Worm (Caenorhabditis elegans): ENCODE results near the gene fbxb-107.

Gene fbxb-107

ce11 chrII:2804949-2805348 lies 46.4 kb downstream of the fbxb-107 start (continued):
- TF ChIP-seq dve-1 (tag; optimal IDR thresholded peaks at IDR 0.05; ENCODE audit: insufficient read depth) (peak; percentile 79), F26F4.8 (GFP tag; conservative IDR thresholded peaks at IDR 0.05) (no peak), ztf-7 (tag; optimal IDR thresholded peaks at IDR 0.05) (no peak), gei-8 (GFP tag; optimal IDR thresholded peaks at IDR 0.05) (no peak), lin-39 (tag; optimal IDR thresholded peaks at IDR 0.05) (no peak), mdt-29 (GFP tag; IDR thresholded peaks at IDR 0.05) (no peak), daf-12 (tag; optimal IDR thresholded peaks at IDR 0.05) (no peak), Y5F2A.4 (GFP tag; optimal IDR thresholded peaks at IDR 0.05) (no peak), lin-13 (GFP tag; optimal IDR thresholded peaks at IDR 0.05) (no peak), vab-7 (GFP tag; IDR thresholded peaks at IDR 0.05) (no peak), php-3 (GFP tag; IDR thresholded peaks at IDR 0.05) (0 out of 2 replicates have a peak, but pooled peaks have one; percentile 15), hif-1 (tag; optimal IDR thresholded peaks at IDR 0.05) (no peak), unc-62 (GFP tag; optimal IDR thresholded peaks at IDR 0.05 in 1 of 2) (no peak), unc-62 (tag; optimal IDR thresholded peaks at IDR 0.05) (no peak), nhr-42 (GFP tag; IDR thresholded peaks at IDR 0.05) (no peak), dmd-9 (GFP tag; IDR thresholded peaks at IDR 0.05) (no peak), hlh-30 (tag; optimal IDR thresholded peaks at IDR 0.05; ENCODE audit: insufficient read depth) (peak; percentile 80), lir-3 (tag; optimal IDR thresholded peaks at IDR 0.05) (no peak), daf-8 (GFP tag; IDR thresholded peaks at IDR 0.05) (no peak), daf-16 (GFP tag; optimal IDR thresholded peaks at IDR 0.05) (no peak), daf-16 (tag; optimal IDR thresholded peaks at IDR 0.05) (no peak), F44E2.7 (GFP tag; IDR thresholded peaks at IDR 0.05) (no peak), unc-39 (tag; optimal IDR thresholded peaks at IDR 0.05) (no peak), nhr-77 (tag; optimal IDR thresholded peaks at IDR 0.05) (no peak), duxl-1 (tag; optimal IDR thresholded peaks at IDR 0.05; ENCODE audit: poor library complexity) (no peak), pqm-1 (tag; optimal IDR thresholded peaks at IDR 0.05) (no peak), sdz-12 (GFP tag; optimal IDR thresholded peaks at IDR 0.05) (no peak), ceh-62 (tag; optimal IDR thresholded peaks at IDR 0.05) (no peak), zfp-3 (GFP tag; conservative IDR thresholded peaks at IDR 0.05) (no peak), dmd-8 (GFP tag; IDR thresholded peaks at IDR 0.05) (no peak), lin-1 (GFP tag; IDR thresholded peaks at IDR 0.05) (0 out of 2 replicates have a peak, but pooled peaks have one; percentile 22), nhr-25 (tag; optimal IDR thresholded peaks at IDR 0.05; ENCODE audit: borderline replicate concordance, insufficient read depth) (no peak), mxl-3 (GFP tag; optimal IDR thresholded peaks at IDR 0.05) (no peak), snpc-4 (tag; optimal IDR thresholded peaks at IDR 0.05) (no peak), ctbp-1 (GFP tag; IDR thresholded peaks at IDR 0.05) (no peak), snpc-1.2 (GFP tag; IDR thresholded peaks at IDR 0.05) (no peak), arid-1 (GFP tag; conservative IDR thresholded peaks at IDR 0.05) (no peak)

- TF ChIP-seq nhr-28 (tag; optimal IDR thresholded peaks at IDR 0.05) = peak; percentile 12
- no peak for TF ChIP-seq T26A8.4 (GFP tag; IDR thresholded peaks at IDR 0.05)
Observed at ce11 chrII:2805566-2805965, 47.0 kb downstream of the fbxb-107 start.

ce11 chrII:2807674-2808206 lies 49.2 kb downstream of the fbxb-107 start, which contains the start of gene K12H6.12:
K12H6.12 (plus strand) TSS chrII:2808156.
- TF ChIP-seq aha-1 (tag) = peak; percentile 95
- peak; percentile 38 for TF ChIP-seq nhr-11 (tag; optimal IDR thresholded peaks at IDR 0.05)
- TF ChIP-seq lin-38 (GFP tag; IDR thresholded peaks at IDR 0.05) = no peak
- no peak for TF ChIP-seq mes-2 (tag; optimal IDR thresholded peaks at IDR 0.05; ENCODE audit: poor library complexity, severe bottlenecking)
- TF ChIP-seq unc-62 (GFP tag; optimal IDR thresholded peaks at IDR 0.05 in 1 of 2) = no peak
- TF ChIP-seq unc-62 (tag; optimal IDR thresholded peaks at IDR 0.05) = no peak
- 0 out of 2 replicates have a peak, but pooled peaks have one; percentile 23 for TF ChIP-seq hmg-1.1 (GFP tag; IDR thresholded peaks at IDR 0.05)
- TF ChIP-seq saeg-2 (GFP tag; IDR thresholded peaks at IDR 0.05) = no peak
- TF ChIP-seq hlh-30 (tag; optimal IDR thresholded peaks at IDR 0.05; ENCODE audit: insufficient read depth) = peak; percentile 75
- TF ChIP-seq nhr-28 (tag; optimal IDR thresholded peaks at IDR 0.05) = peak; percentile 35
- peak; percentile 26 for TF ChIP-seq dve-1 (tag; optimal IDR thresholded peaks at IDR 0.05; ENCODE audit: insufficient read depth)
